Worm (Caenorhabditis elegans) whole organism, midembryonic: ENCODE data around the gene flp-17.

ENCODE experiments used
- T22C8.4 ChIP-seq: fragments of 200-800 bp; sonication (Bioruptor generic); IDR thresholded peaks from 2 replicates; pipeline ENCODE4 v1.3.6; 2022; ENCODE audit warnings: missing genetic modification characterization, missing compliant biosample characterization
- cog-1 ChIP-seq: sonication (generic microtip); optimal IDR thresholded peaks from 2 replicates; lab custom pipeline; 2016; ENCODE audit warnings: missing genetic modification characterization, missing compliant biosample characterization
- flt-1 ChIP-seq: fragments of 200-800 bp; sonication (Bioruptor generic); IDR thresholded peaks from 2 replicates; pipeline ENCODE4 v1.3.6; 2022; ENCODE audit warnings: missing genetic modification characterization, missing compliant biosample characterization
- klf-2 ChIP-seq: fragments of 200-800 bp; sonication (Bioruptor generic); conservative IDR thresholded peaks from 2 replicates; pipeline ENCODE4 v1.3.6; 2022; ENCODE audit warnings: missing genetic modification reagents, missing genetic modification characterization, missing compliant biosample characterization
- tab-1 ChIP-seq: fragments of 200-800 bp; sonication (Bioruptor generic); IDR thresholded peaks from 2 replicates; pipeline ENCODE4 v1.3.6; 2022; ENCODE audit warnings: missing genetic modification characterization, missing compliant biosample characterization

- TF ChIP-seq T22C8.4 (GFP tag; lab: Robert Waterston, UW) (no peak), flt-1 (GFP tag; lab: Robert Waterston, UW) (no peak), klf-2 (GFP tag; lab: Robert Waterston, UW) (no peak), tab-1 (GFP tag; lab: Robert Waterston, UW) (no peak), cog-1 (tag; lab: Kevin White, UChicago) (no peak)
Measured at ce11 chrIV:17153002-17153401, 38.7 kb downstream of the flp-17 start.
